Worm (Caenorhabditis elegans): ENCODE measurements around the gene F33G12.7.

F33G12.7 gene

DNA sequence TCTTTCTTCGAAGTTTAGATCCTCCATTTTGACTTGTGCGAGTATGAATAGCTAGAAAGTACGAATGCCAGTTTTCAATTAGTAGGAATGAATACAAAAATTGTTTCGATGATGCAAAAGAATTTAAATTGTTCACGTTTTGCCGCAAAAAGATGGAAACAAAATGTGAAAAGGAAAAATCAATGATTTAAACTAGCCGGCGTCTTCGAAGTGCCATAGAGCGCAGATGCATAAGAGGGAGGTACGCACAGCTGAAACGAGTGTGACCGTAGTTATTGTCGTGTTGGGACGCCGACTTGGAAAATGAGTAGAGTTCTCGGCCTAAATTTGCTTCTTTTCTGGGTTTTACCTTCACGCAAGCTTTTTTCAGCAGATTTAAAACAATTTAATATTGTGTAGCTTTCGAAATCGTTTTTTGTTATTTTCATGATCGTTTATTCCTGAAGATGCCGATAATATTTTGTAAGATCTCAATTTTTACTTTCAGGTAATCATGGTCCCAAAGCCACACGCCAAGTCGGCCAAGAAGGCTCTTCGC, 14.7 kb upstream of the F33G12.7 start, which contains the start of the genes ify-1 and rpl-22:
TSS of gene ify-1 (minus strand) at position 51 of the 538 bp plus-strand sequence.
TSS of gene rpl-22 (plus strand) at position 488 of the 538 bp plus-strand sequence.
- TF ChIP-seq zip-4 (GFP tag; optimal IDR thresholded peaks at IDR 0.05) (peak; percentile 78), unc-130 (tag; optimal IDR thresholded peaks at IDR 0.05) (peak; percentile 99), fkh-8 (tag; optimal IDR thresholded peaks at IDR 0.05) (peak; percentile 90), nhr-85 (tag) (peak; percentile 96), ama-1 (optimal IDR thresholded peaks at IDR 0.05) (peak; percentile 70), ceh-63 (GFP tag; optimal IDR thresholded peaks at IDR 0.05) (no peak), elt-3 (tag; optimal IDR thresholded peaks at IDR 0.05) (peak; percentile 5 to 98 (median 78)), lin-15B (tag; optimal IDR thresholded peaks at IDR 0.05) (peak; percentile 97), ceh-90 (tag; optimal IDR thresholded peaks at IDR 0.05) (no peak), nhr-12 (tag; optimal IDR thresholded peaks at IDR 0.05) (no peak), nhr-28 (tag; optimal IDR thresholded peaks at IDR 0.05) (no peak), pag-3 (tag; optimal IDR thresholded peaks at IDR 0.05; ENCODE audit: borderline replicate concordance, insufficient read depth) (no peak), dpl-1 (GFP tag; optimal IDR thresholded peaks at IDR 0.05) (peak; percentile 93 to 94 (median 94)), nhr-11 (tag; optimal IDR thresholded peaks at IDR 0.05) (peak; percentile 72), nhr-84 (tag; optimal IDR thresholded peaks at IDR 0.05) (no peak), sox-4 (tag; optimal IDR thresholded peaks at IDR 0.05) (peak; percentile 48), isw-1 (GFP tag; IDR thresholded peaks at IDR 0.05) (peak; percentile 93), unc-62 (GFP tag; optimal IDR thresholded peaks at IDR 0.05) (no peak), lin-13 (GFP tag; optimal IDR thresholded peaks at IDR 0.05) (peak; percentile 93), mep-1 (tag; optimal IDR thresholded peaks at IDR 0.05) (peak; percentile 95), ceh-8 (GFP tag; optimal IDR thresholded peaks at IDR 0.05) (peak; percentile 83), fkh-4 (tag; optimal IDR thresholded peaks at IDR 0.05; ENCODE audit: borderline replicate concordance) (peak; percentile 54), nhr-20 (tag; optimal IDR thresholded peaks at IDR 0.05) (peak; percentile 97), lin-35 (GFP tag; optimal IDR thresholded peaks at IDR 0.05) (peak; percentile 95 to 98), zag-1 (tag; optimal IDR thresholded peaks at IDR 0.05) (peak; percentile 17), ces-1 (GFP tag; optimal IDR thresholded peaks at IDR 0.05) (no peak), nhr-237 (tag; optimal IDR thresholded peaks at IDR 0.05) (peak; percentile 77), snpc-4 (tag; optimal IDR thresholded peaks at IDR 0.05) (peak; percentile 93), alr-1 (tag; optimal IDR thresholded peaks at IDR 0.05; ENCODE audit: borderline replicate concordance) (no peak), swsn-7 (tag; optimal IDR thresholded peaks at IDR 0.05) (peak; percentile 93), dsc-1 (tag; optimal IDR thresholded peaks at IDR 0.05) (peak; percentile 89), rnt-1 (tag; optimal IDR thresholded peaks at IDR 0.05) (peak; percentile 96), aha-1 (tag; optimal IDR thresholded peaks at IDR 0.05) (peak; percentile 36), fkh-10 (GFP tag; optimal IDR thresholded peaks at IDR 0.05) (peak; percentile 87), nhr-47 (tag; optimal IDR thresholded peaks at IDR 0.05) (peak; percentile 94), jun-1 (tag; optimal IDR thresholded peaks at IDR 0.05) (peak; percentile 89), irx-1 (tag; optimal IDR thresholded peaks at IDR 0.05) (peak; percentile 85), ztf-11 (tag; optimal IDR thresholded peaks at IDR 0.05) (peak in 1 of 2 experiments; percentile 78), ceh-88 (GFP tag; IDR thresholded peaks at IDR 0.05) (peak; percentile 82), egl-13 (tag; optimal IDR thresholded peaks at IDR 0.05) (peak; percentile 69), vab-15 (tag; optimal IDR thresholded peaks at IDR 0.05) (peak; percentile 90), xbp-1 (tag; optimal IDR thresholded peaks at IDR 0.05) (peak; percentile 93), lsy-2 (tag; optimal IDR thresholded peaks at IDR 0.05) (peak; percentile 99 to 100), Y116A8C.19 (tag; optimal IDR thresholded peaks at IDR 0.05; ENCODE audit: borderline replicate concordance) (no peak), mef-2 (tag; optimal IDR thresholded peaks at IDR 0.05) (peak; percentile 17), unc-98 (GFP tag; IDR thresholded peaks at IDR 0.05) (no peak), C34B4.2 (tag; optimal IDR thresholded peaks at IDR 0.05) (no peak), lir-3 (tag; optimal IDR thresholded peaks at IDR 0.05; ENCODE audit: poor library complexity) (peak; percentile 81), sup-37 (GFP tag; optimal IDR thresholded peaks at IDR 0.05) (peak; percentile 51), nhr-77 (tag; optimal IDR thresholded peaks at IDR 0.05) (peak; percentile 95), ztf-4 (tag; optimal IDR thresholded peaks at IDR 0.05) (peak; percentile 88), skn-1 (tag; optimal IDR thresholded peaks at IDR 0.05) (peak; percentile 95)

All from whole organism, L1 larva.